Worm (Caenorhabditis elegans): ENCODE data around the gene mdt-29.
A peak's percentile ranks its signal among the peaks of the same experiment; 100 is the strongest.

Gene mdt-29

ce11 chrIII:13768074-13768662 is 4.8 kb upstream of the mdt-29 start, which contains the start of gene rml-1 (continued):
- no peak for TF ChIP-seq gei-8 (GFP tag; optimal IDR thresholded peaks at IDR 0.05)
- peak; percentile 17 for TF ChIP-seq aha-1 (tag)
- no peak for TF ChIP-seq dmd-9 (GFP tag; IDR thresholded peaks at IDR 0.05)
- no peak for TF ChIP-seq Y48G9A.11 (GFP tag; IDR thresholded peaks at IDR 0.05)
- TF ChIP-seq ztf-7 (tag; optimal IDR thresholded peaks at IDR 0.05): no peak
- TF ChIP-seq egl-27 (tag; optimal IDR thresholded peaks at IDR 0.05): no peak
- TF ChIP-seq nhr-48 (tag; optimal IDR thresholded peaks at IDR 0.05): no peak
- TF ChIP-seq mxl-3 (GFP tag; optimal IDR thresholded peaks at IDR 0.05): no peak
- TF ChIP-seq aly-2 (tag; optimal IDR thresholded peaks at IDR 0.05): no peak
- no peak for TF ChIP-seq zip-11 (GFP tag; IDR thresholded peaks at IDR 0.05)
- TF ChIP-seq vab-7 (GFP tag; IDR thresholded peaks at IDR 0.05): no peak
- no peak for TF ChIP-seq ctbp-1 (GFP tag; IDR thresholded peaks at IDR 0.05)
- peak; percentile 66 for TF ChIP-seq F49E8.2 (tag; optimal IDR thresholded peaks at IDR 0.05; ENCODE audit: borderline replicate concordance)
- no peak for TF ChIP-seq dmd-8 (GFP tag; IDR thresholded peaks at IDR 0.05)
- no peak for TF ChIP-seq ceh-62 (tag; optimal IDR thresholded peaks at IDR 0.05)
- no peak for TF ChIP-seq zag-1 (tag; optimal IDR thresholded peaks at IDR 0.05)
- TF ChIP-seq rbr-2 (tag; optimal IDR thresholded peaks at IDR 0.05): no peak
- no peak for TF ChIP-seq unc-39 (tag; optimal IDR thresholded peaks at IDR 0.05)
- no peak for TF ChIP-seq spr-3 (GFP tag; optimal IDR thresholded peaks at IDR 0.05)
- TF ChIP-seq mdt-29 (GFP tag; IDR thresholded peaks at IDR 0.05): no peak
- no peak for TF ChIP-seq saeg-2 (GFP tag; IDR thresholded peaks at IDR 0.05)
- no peak for TF ChIP-seq snpc-4 (tag; optimal IDR thresholded peaks at IDR 0.05)
- no peak for TF ChIP-seq Y105C5A.15 (GFP tag; IDR thresholded peaks at IDR 0.05)
- TF ChIP-seq mdl-1 (tag; optimal IDR thresholded peaks at IDR 0.05): no peak
- no peak for TF ChIP-seq spr-1 (tag; optimal IDR thresholded peaks at IDR 0.05)
- no peak for TF ChIP-seq lin-39 (tag; optimal IDR thresholded peaks at IDR 0.05)
- no peak for TF ChIP-seq unc-130 (GFP tag; optimal IDR thresholded peaks at IDR 0.05)
- TF ChIP-seq ZK337.2 (GFP tag; IDR thresholded peaks at IDR 0.05): no peak
- no peak for TF ChIP-seq F10B5.3 (tag; optimal IDR thresholded peaks at IDR 0.05)
- no peak for TF ChIP-seq jun-1 (tag; optimal IDR thresholded peaks at IDR 0.05)
- no peak for TF ChIP-seq nhr-11 (tag; optimal IDR thresholded peaks at IDR 0.05)
- TF ChIP-seq madf-9 (GFP tag; conservative IDR thresholded peaks at IDR 0.05): no peak
- TF ChIP-seq lin-38 (GFP tag; IDR thresholded peaks at IDR 0.05): peak; percentile 55
- no peak for TF ChIP-seq ces-1 (GFP tag; optimal IDR thresholded peaks at IDR 0.05)
- TF ChIP-seq lin-15B (tag; optimal IDR thresholded peaks at IDR 0.05): no peak
- no peak for TF ChIP-seq attf-4 (tag; optimal IDR thresholded peaks at IDR 0.05)
- peak in 1 of 2 experiments; percentile 0 for TF ChIP-seq unc-62 (GFP tag; optimal IDR thresholded peaks at IDR 0.05 in 1 of 2)
- TF ChIP-seq unc-62 (tag; optimal IDR thresholded peaks at IDR 0.05): no peak
- TF ChIP-seq arid-1 (GFP tag; conservative IDR thresholded peaks at IDR 0.05): no peak
- no peak for TF ChIP-seq hlh-11 (tag; optimal IDR thresholded peaks at IDR 0.05)

ce11 chrIII:13770017-13770416 is 3.0 kb upstream of the mdt-29 start:
- TF ChIP-seq ztf-11 (tag; optimal IDR thresholded peaks at IDR 0.05): no peak
- peak in 1 of 2 experiments; percentile 96 for TF ChIP-seq unc-62 (GFP tag; optimal IDR thresholded peaks at IDR 0.05 in 1 of 2)
- no peak for TF ChIP-seq unc-62 (tag; optimal IDR thresholded peaks at IDR 0.05)

ce11 chrIII:13771145-13771544 is 1.8 kb upstream of the mdt-29 start, which contains the start of the genes cyk-4 and pdr-1:
Gene cyk-4 (minus strand): TSS chrIII:13771224.
Gene pdr-1 (plus strand): TSS chrIII:13771513.
- TF ChIP-seq zip-2 (tag; optimal IDR thresholded peaks at IDR 0.05): no peak
- TF ChIP-seq tra-1 (GFP tag; IDR thresholded peaks at IDR 0.05): no peak
- TF ChIP-seq nhr-237 (tag; optimal IDR thresholded peaks at IDR 0.05): no peak
- peak; percentile 84 for TF ChIP-seq mes-2 (tag; optimal IDR thresholded peaks at IDR 0.05; ENCODE audit: poor library complexity, severe bottlenecking)
- TF ChIP-seq unc-130 (GFP tag; optimal IDR thresholded peaks at IDR 0.05): peak; percentile 14
- peak; percentile 91 for TF ChIP-seq lin-38 (GFP tag; IDR thresholded peaks at IDR 0.05)
- TF ChIP-seq nhr-28 (tag; optimal IDR thresholded peaks at IDR 0.05): peak; percentile 43
- TF ChIP-seq hlh-30 (tag; optimal IDR thresholded peaks at IDR 0.05; ENCODE audit: insufficient read depth): peak; percentile 88
- TF ChIP-seq egl-43 (GFP tag; IDR thresholded peaks at IDR 0.05): no peak
- TF ChIP-seq nhr-11 (tag; optimal IDR thresholded peaks at IDR 0.05): no peak
- no peak for TF ChIP-seq saeg-2 (GFP tag; IDR thresholded peaks at IDR 0.05)
- TF ChIP-seq unc-62 (GFP tag; optimal IDR thresholded peaks at IDR 0.05 in 1 of 2): peak in 1 of 2 experiments; percentile 77
- TF ChIP-seq unc-62 (tag; optimal IDR thresholded peaks at IDR 0.05): no peak
- TF ChIP-seq snpc-4 (tag; optimal IDR thresholded peaks at IDR 0.05): no peak
- no peak for TF ChIP-seq mdl-1 (tag; optimal IDR thresholded peaks at IDR 0.05)
- no peak for TF ChIP-seq spr-1 (tag; optimal IDR thresholded peaks at IDR 0.05)
- TF ChIP-seq F26F4.8 (GFP tag; conservative IDR thresholded peaks at IDR 0.05): no peak
- TF ChIP-seq lin-29 (GFP tag; IDR thresholded peaks at IDR 0.05): no peak
